Worm (Caenorhabditis elegans): ENCODE results near the gene fbxa-22.

DNA sequence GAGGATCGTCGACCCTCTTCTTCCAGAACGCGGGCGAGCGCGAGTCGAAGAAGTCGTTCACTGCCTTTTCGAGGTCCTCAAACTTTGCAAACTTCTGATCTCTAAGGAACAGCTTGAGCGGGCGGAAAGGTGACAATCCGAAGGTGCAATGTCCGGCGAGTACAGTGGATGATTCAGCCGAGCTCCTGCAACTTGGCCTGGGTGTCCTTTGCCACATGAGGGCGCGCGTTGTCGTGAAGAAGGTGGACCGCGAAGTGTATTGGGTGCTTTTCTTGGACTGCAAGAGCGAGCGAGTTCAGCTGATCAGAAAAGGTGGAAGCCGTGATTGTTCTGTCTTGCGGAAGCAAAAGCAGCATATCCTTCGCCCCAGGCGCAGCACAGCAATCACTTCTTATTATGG lies 3.3 kb downstream of the fbxa-22 start:
- TF ChIP-seq peb-1 (tag; optimal IDR thresholded peaks at IDR 0.05) (no peak), unc-62 (GFP tag; optimal IDR thresholded peaks at IDR 0.05) (no peak), mdl-1 (tag; optimal IDR thresholded peaks at IDR 0.05) (no peak), ceh-16 (tag; optimal IDR thresholded peaks at IDR 0.05) (no peak), ztf-11 (tag; optimal IDR thresholded peaks at IDR 0.05) (no peak), egl-27 (tag; optimal IDR thresholded peaks at IDR 0.05) (no peak), nhr-77 (tag; optimal IDR thresholded peaks at IDR 0.05) (no peak), nhr-25 (tag; optimal IDR thresholded peaks at IDR 0.05) (no peak), unc-55 (GFP tag; optimal IDR thresholded peaks at IDR 0.05) (no peak), nhr-237 (tag; optimal IDR thresholded peaks at IDR 0.05) (no peak), elt-3 (tag; optimal IDR thresholded peaks at IDR 0.05) (no peak)

Data from whole organism, L2 larva.